Worm (Caenorhabditis elegans): ENCODE measurements around the gene pgm-1.
A peak's percentile ranks its signal among the peaks of the same experiment; 100 is the strongest.

pgm-1 gene

ce11 chrII:4851594-4852106, 37.6 kb upstream of the pgm-1 start, which contains the start of gene dnj-9 (continued):
- TF ChIP-seq unc-3 (GFP tag; conservative IDR thresholded peaks at IDR 0.05) (0 out of 2 replicates have a peak, but pooled peaks have one; percentile 22), unc-3 (tag; optimal IDR thresholded peaks at IDR 0.05) (peak; percentile 27), ceh-19 (GFP tag; optimal IDR thresholded peaks at IDR 0.05) (no peak), hlh-30 (tag; optimal IDR thresholded peaks at IDR 0.05; ENCODE audit: insufficient read depth) (peak; percentile 64), pat-9 (tag; optimal IDR thresholded peaks at IDR 0.05) (peak; percentile 37), ceh-48 (tag; optimal IDR thresholded peaks at IDR 0.05) (peak; percentile 30), ceh-22 (tag; optimal IDR thresholded peaks at IDR 0.05) (no peak), dmd-4 (tag; optimal IDR thresholded peaks at IDR 0.05; ENCODE audit: borderline replicate concordance) (no peak), rnt-1 (tag; optimal IDR thresholded peaks at IDR 0.05) (peak; percentile 38), unc-55 (GFP tag; optimal IDR thresholded peaks at IDR 0.05) (peak; percentile 52), che-1 (tag; optimal IDR thresholded peaks at IDR 0.05) (peak; percentile 24), lin-11 (tag; optimal IDR thresholded peaks at IDR 0.05) (peak; percentile 57), ceh-34 (tag; optimal IDR thresholded peaks at IDR 0.05) (peak; percentile 83), hlh-15 (tag; optimal IDR thresholded peaks at IDR 0.05) (no peak), hlh-8 (tag; optimal IDR thresholded peaks at IDR 0.05) (peak; percentile 11), ttx-3 (tag; optimal IDR thresholded peaks at IDR 0.05) (peak; percentile 30), ceh-9 (tag; optimal IDR thresholded peaks at IDR 0.05) (no peak), elt-2 (tag; optimal IDR thresholded peaks at IDR 0.05) (peak; percentile 92), ref-2 (tag; optimal IDR thresholded peaks at IDR 0.05) (peak; percentile 28), eyg-1 (tag; optimal IDR thresholded peaks at IDR 0.05) (no peak), sdc-2 (tag; optimal IDR thresholded peaks at IDR 0.05) (peak; percentile 10), C08G9.2 (tag; optimal IDR thresholded peaks at IDR 0.05) (peak; percentile 45), pha-2 (tag; optimal IDR thresholded peaks at IDR 0.05) (peak; percentile 44), T23F11.4 (GFP tag; optimal IDR thresholded peaks at IDR 0.05) (peak; percentile 40), elt-4 (tag; optimal IDR thresholded peaks at IDR 0.05) (no peak), ceh-45 (GFP tag; IDR thresholded peaks at IDR 0.05) (no peak), ahr-1 (tag; optimal IDR thresholded peaks at IDR 0.05) (no peak), unc-42 (tag; optimal IDR thresholded peaks at IDR 0.05) (peak; percentile 76), pros-1 (tag; optimal IDR thresholded peaks at IDR 0.05) (no peak), pqm-1 (tag; optimal IDR thresholded peaks at IDR 0.05) (no peak), K09A11.1 (tag; optimal IDR thresholded peaks at IDR 0.05; ENCODE audit: insufficient read depth) (peak; percentile 28), nhr-11 (tag; optimal IDR thresholded peaks at IDR 0.05) (no peak), ceh-18 (tag; optimal IDR thresholded peaks at IDR 0.05) (peak; percentile 60), sox-4 (tag; optimal IDR thresholded peaks at IDR 0.05) (peak; percentile 56), lim-6 (tag; optimal IDR thresholded peaks at IDR 0.05) (peak; percentile 5), ceh-31 (tag; optimal IDR thresholded peaks at IDR 0.05) (peak; percentile 60), odd-2 (tag; optimal IDR thresholded peaks at IDR 0.05) (no peak), nfya-1 (tag; optimal IDR thresholded peaks at IDR 0.05) (peak; percentile 78), sox-2 (GFP tag; IDR thresholded peaks at IDR 0.05) (no peak; the same call in 1 of the 2 replicates), mec-3 (tag; optimal IDR thresholded peaks at IDR 0.05; ENCODE audit: borderline replicate concordance) (no peak)

ce11 chrII:4854761-4855160, 34.5 kb upstream of the pgm-1 start:
- no peak for TF ChIP-seq pha-2 (tag; optimal IDR thresholded peaks at IDR 0.05)
- no peak for TF ChIP-seq elt-4 (tag; optimal IDR thresholded peaks at IDR 0.05)
- no peak for TF ChIP-seq nfya-1 (tag; optimal IDR thresholded peaks at IDR 0.05)
- TF ChIP-seq ama-1 (optimal IDR thresholded peaks at IDR 0.05) = no peak
- TF ChIP-seq T23F11.4 (GFP tag; optimal IDR thresholded peaks at IDR 0.05) = no peak
- TF ChIP-seq tbx-2 (tag; optimal IDR thresholded peaks at IDR 0.05) = no peak
- no peak for TF ChIP-seq pat-9 (tag; optimal IDR thresholded peaks at IDR 0.05)
- TF ChIP-seq K02D7.2 (tag; optimal IDR thresholded peaks at IDR 0.05) = no peak
- TF ChIP-seq che-1 (tag; optimal IDR thresholded peaks at IDR 0.05) = no peak

Measured in whole organism, late embryonic.